Worm (Caenorhabditis elegans) whole organism, L4 larva: ENCODE results near the gene T16H12.2.
A peak's percentile ranks its signal among the peaks of the same experiment; 100 is the strongest.

Source experiments
- D1046.2 ChIP-seq: fragments of 200-800 bp; sonication (Bioruptor generic); IDR thresholded peaks from 2 replicates; pipeline ENCODE4 v1.3.6; 2022; ENCODE audit warnings: missing genetic modification characterization, missing compliant biosample characterization
- F10B5.3 ChIP-seq: sonication (generic microtip); optimal IDR thresholded peaks from 2 replicates; lab custom pipeline; 2016; ENCODE audit warnings: mild to moderate bottlenecking, missing genetic modification characterization, missing compliant biosample characterization
- F37D6.2 ChIP-seq: sonication (generic microtip); optimal IDR thresholded peaks from 2 replicates; lab custom pipeline; 2016; ENCODE audit warnings: mild to moderate bottlenecking, missing genetic modification characterization, missing compliant biosample characterization
- T20F7.1 ChIP-seq: fragments of 200-800 bp; sonication (Bioruptor generic); optimal IDR thresholded peaks from 2 replicates; lab custom pipeline; 2018; ENCODE audit warnings: mild to moderate bottlenecking, missing genetic modification characterization, missing compliant biosample characterization
- Y48G9A.11 ChIP-seq: fragments of 200-800 bp; sonication (Bioruptor generic); IDR thresholded peaks from 2 replicates; pipeline ENCODE4 v1.3.6; 2022; ENCODE audit warnings: missing genetic modification reagents, missing genetic modification characterization, missing compliant biosample characterization
- ZK337.2 ChIP-seq: fragments of 200-800 bp; sonication (Bioruptor generic); IDR thresholded peaks from 2 replicates; pipeline ENCODE4 v1.3.6; 2022; ENCODE audit warnings: missing genetic modification reagents, missing genetic modification characterization, missing compliant biosample characterization
- ZK546.5 ChIP-seq, 2 experiments: sonication (generic microtip); optimal IDR thresholded peaks; 2 replicates each; lab custom pipeline; 2017; ENCODE audit warnings: missing biosample characterization in 2 of 2, missing genetic modification characterization in 2 of 2
- aly-2 ChIP-seq: sonication (generic microtip); optimal IDR thresholded peaks from 2 replicates; lab custom pipeline; 2018; ENCODE audit warnings: missing biosample characterization, missing genetic modification characterization
- ceh-28 ChIP-seq: fragments of 150-350 bp; optimal IDR thresholded peaks from 2 replicates; lab custom pipeline; 2014; ENCODE audit warnings: missing biosample characterization, missing genetic modification reagents, missing genetic modification characterization
- ceh-44 ChIP-seq: fragments of 200-800 bp; sonication (Bioruptor generic); IDR thresholded peaks from 2 replicates; pipeline ENCODE4 v1.3.6; 2022; ENCODE audit warnings: missing genetic modification reagents, missing genetic modification characterization, missing compliant biosample characterization
- ceh-82 ChIP-seq: sonication (generic microtip); optimal IDR thresholded peaks from 2 replicates; lab custom pipeline; 2017; ENCODE audit warnings: missing biosample characterization, missing genetic modification characterization
- ctbp-1 ChIP-seq: fragments of 200-800 bp; sonication (Bioruptor generic); IDR thresholded peaks from 2 replicates; pipeline ENCODE4 v1.3.6; 2022; ENCODE audit warnings: missing genetic modification reagents, missing genetic modification characterization, missing compliant biosample characterization
- dmd-8 ChIP-seq: fragments of 200-800 bp; sonication (Bioruptor generic); IDR thresholded peaks from 2 replicates; pipeline ENCODE4 v1.3.6; 2022; ENCODE audit warnings: missing genetic modification characterization, missing compliant biosample characterization
- dpl-1 ChIP-seq: fragments of 150-350 bp; optimal IDR thresholded peaks from 2 replicates; lab custom pipeline; 2014; ENCODE audit warnings: missing biosample characterization, missing genetic modification reagents, missing genetic modification characterization
- duxl-1 ChIP-seq: sonication (generic microtip); optimal IDR thresholded peaks from 2 replicates; lab custom pipeline; 2016; ENCODE audit warnings: mild to moderate bottlenecking, missing genetic modification characterization, moderate library complexity, missing compliant biosample characterization; ENCODE audit not compliant: poor library complexity
- egl-27 ChIP-seq: sonication (generic microtip); optimal IDR thresholded peaks from 3 replicates; lab custom pipeline; 2017; ENCODE audit warnings: missing biosample characterization, missing genetic modification reagents, missing genetic modification characterization
- fkh-10 ChIP-seq: fragments of 150-350 bp; optimal IDR thresholded peaks from 2 replicates; lab custom pipeline; 2014; ENCODE audit warnings: missing biosample characterization, missing genetic modification reagents, missing genetic modification characterization
- fos-1 ChIP-seq: fragments of 150-350 bp; optimal IDR thresholded peaks from 2 replicates; lab custom pipeline; 2014; ENCODE audit warnings: missing biosample characterization, missing genetic modification characterization
- hif-1 ChIP-seq, 2 experiments: sonication (generic microtip); optimal IDR thresholded peaks; 2 replicates each; lab custom pipeline; 2016 to 2017; ENCODE audit warnings: missing compliant biosample characterization in 2 of 2, missing genetic modification characterization in 2 of 2, missing genetic modification reagents in 2 of 2, missing genotype in 2 of 2, mild to moderate bottlenecking in 1 of 2
- hlh-11 ChIP-seq: fragments of 200-800 bp; sonication (Bioruptor generic); optimal IDR thresholded peaks from 2 replicates; lab custom pipeline; 2018; ENCODE audit warnings: mild to moderate bottlenecking, missing genetic modification characterization, missing compliant biosample characterization
- hmg-1.1 ChIP-seq: fragments of 200-800 bp; sonication (Bioruptor generic); IDR thresholded peaks from 2 replicates; pipeline ENCODE4 v1.3.6; 2022; ENCODE audit warnings: missing genetic modification reagents, missing genetic modification characterization, missing compliant biosample characterization
- jun-1 ChIP-seq: fragments of 150-350 bp; optimal IDR thresholded peaks from 2 replicates; lab custom pipeline; 2014; ENCODE audit warnings: missing biosample characterization, missing genetic modification reagents, missing genetic modification characterization
- lim-7 ChIP-seq: fragments of 200-800 bp; sonication (Bioruptor generic); IDR thresholded peaks from 2 replicates; pipeline ENCODE4 v1.3.6; 2022; ENCODE audit warnings: missing genetic modification characterization, missing compliant biosample characterization
- lin-13 ChIP-seq: fragments of 150-350 bp; optimal IDR thresholded peaks from 2 replicates; lab custom pipeline; 2014; ENCODE audit warnings: missing biosample characterization, missing genetic modification reagents, missing genetic modification characterization
- lin-15B ChIP-seq: fragments of 150-350 bp; sonication (generic microtip); optimal IDR thresholded peaks from 3 replicates; lab custom pipeline; 2014; ENCODE audit warnings: missing biosample characterization, missing genetic modification characterization
- lin-38 ChIP-seq: fragments of 200-800 bp; sonication (Bioruptor generic); IDR thresholded peaks from 2 replicates; pipeline ENCODE4 v1.3.6; 2022; ENCODE audit warnings: missing genetic modification reagents, missing genetic modification characterization, missing compliant biosample characterization
- lin-39 ChIP-seq: fragments of 150-350 bp; optimal IDR thresholded peaks from 2 replicates; lab custom pipeline; 2014; ENCODE audit warnings: missing biosample characterization, missing genetic modification reagents, missing genetic modification characterization
- lsy-2 ChIP-seq, 2 experiments: fragments of 150-350 bp in 1 of 2; sonication (generic microtip) in 1 of 2; optimal IDR thresholded peaks; 2 replicates each; lab custom pipeline; 2014 to 2017; ENCODE audit warnings: missing biosample characterization in 2 of 2, missing genetic modification characterization in 2 of 2
- mdl-1 ChIP-seq, 2 experiments: fragments of 150-350 bp in 1 of 2; sonication (generic microtip) in 1 of 2; optimal IDR thresholded peaks; 2 replicates each; lab custom pipeline; 2014 to 2017; ENCODE audit warnings: missing biosample characterization in 2 of 2, missing genetic modification characterization in 2 of 2
- mep-1 ChIP-seq: fragments of 150-350 bp; sonication (generic microtip); optimal IDR thresholded peaks from 3 replicates; lab custom pipeline; 2014; ENCODE audit warnings: missing biosample characterization, missing genetic modification characterization
- mes-2 ChIP-seq: sonication (generic microtip); optimal IDR thresholded peaks from 2 replicates; lab custom pipeline; 2016; ENCODE audit warnings: missing genotype, mild to moderate bottlenecking, missing genetic modification characterization, missing compliant biosample characterization; ENCODE audit not compliant: poor library complexity, severe bottlenecking
- mxl-2 ChIP-seq: fragments of 200-800 bp; sonication (Bioruptor generic); conservative IDR thresholded peaks from 2 replicates; pipeline ENCODE4 v1.3.6; 2022; ENCODE audit warnings: missing genetic modification reagents, missing genetic modification characterization, missing compliant biosample characterization
- mxl-3 ChIP-seq: fragments of 200-800 bp; sonication (Bioruptor generic); optimal IDR thresholded peaks from 2 replicates; lab custom pipeline; 2018; ENCODE audit warnings: mild to moderate bottlenecking, missing genetic modification characterization, missing compliant biosample characterization
- nhr-102 ChIP-seq: sonication (generic microtip); optimal IDR thresholded peaks from 2 replicates; lab custom pipeline; 2016; ENCODE audit warnings: mild to moderate bottlenecking, missing genetic modification characterization, moderate library complexity, missing compliant biosample characterization
- nhr-11 ChIP-seq: fragments of 150-350 bp; optimal IDR thresholded peaks from 2 replicates; lab custom pipeline; 2014; ENCODE audit warnings: missing biosample characterization, missing genetic modification characterization
- nhr-111 ChIP-seq: fragments of 200-800 bp; sonication (Bioruptor generic); optimal IDR thresholded peaks from 2 replicates; lab custom pipeline; 2018; ENCODE audit warnings: mild to moderate bottlenecking, missing genetic modification characterization, missing compliant biosample characterization
- nhr-28 ChIP-seq: fragments of 150-350 bp; optimal IDR thresholded peaks from 2 replicates; lab custom pipeline; 2014; ENCODE audit warnings: missing biosample characterization, missing genetic modification characterization
- nhr-76 ChIP-seq: fragments of 150-350 bp; optimal IDR thresholded peaks from 2 replicates; lab custom pipeline; 2014; ENCODE audit warnings: missing biosample characterization, missing genetic modification characterization
- pha-4 ChIP-seq, 2 experiments: fragments of 150-350 bp in 1 of 2; fragments of 200-800 bp in 1 of 2; sonication (Bioruptor generic) in 1 of 2; IDR thresholded peaks in 1 of 2; optimal IDR thresholded peaks in 1 of 2; 2 replicates each; pipeline versions ENCODE4 v1.3.6 to Lab custom; 2014 to 2022; ENCODE audit warnings: missing genetic modification characterization in 2 of 2, missing genetic modification reagents in 2 of 2, missing biosample characterization in 1 of 2, missing compliant biosample characterization in 1 of 2
- rbr-2 ChIP-seq: sonication (generic microtip); optimal IDR thresholded peaks from 2 replicates; lab custom pipeline; 2016; ENCODE audit warnings: missing genotype, missing genetic modification characterization, missing compliant biosample characterization
- sdz-12 ChIP-seq: fragments of 200-800 bp; sonication (Bioruptor generic); optimal IDR thresholded peaks from 2 replicates; lab custom pipeline; 2018; ENCODE audit warnings: mild to moderate bottlenecking, missing genetic modification characterization, missing compliant biosample characterization
- snpc-1.2 ChIP-seq: fragments of 200-800 bp; sonication (Bioruptor generic); IDR thresholded peaks from 2 replicates; pipeline ENCODE4 v1.3.6; 2022; ENCODE audit warnings: missing genetic modification reagents, missing genetic modification characterization, missing compliant biosample characterization
- spr-3 ChIP-seq: fragments of 200-800 bp; sonication (Bioruptor generic); optimal IDR thresholded peaks from 2 replicates; lab custom pipeline; 2018; ENCODE audit warnings: mild to moderate bottlenecking, missing genetic modification characterization, missing compliant biosample characterization
- zfp-2 ChIP-seq: sonication (generic microtip); optimal IDR thresholded peaks from 2 replicates; lab custom pipeline; 2016; ENCODE audit warnings: mild to moderate bottlenecking, missing genetic modification characterization, missing compliant biosample characterization
- ztf-7 ChIP-seq: fragments of 150-350 bp; optimal IDR thresholded peaks from 2 replicates; lab custom pipeline; 2014; ENCODE audit warnings: missing biosample characterization, missing genetic modification characterization

Gene T16H12.2

DNA sequence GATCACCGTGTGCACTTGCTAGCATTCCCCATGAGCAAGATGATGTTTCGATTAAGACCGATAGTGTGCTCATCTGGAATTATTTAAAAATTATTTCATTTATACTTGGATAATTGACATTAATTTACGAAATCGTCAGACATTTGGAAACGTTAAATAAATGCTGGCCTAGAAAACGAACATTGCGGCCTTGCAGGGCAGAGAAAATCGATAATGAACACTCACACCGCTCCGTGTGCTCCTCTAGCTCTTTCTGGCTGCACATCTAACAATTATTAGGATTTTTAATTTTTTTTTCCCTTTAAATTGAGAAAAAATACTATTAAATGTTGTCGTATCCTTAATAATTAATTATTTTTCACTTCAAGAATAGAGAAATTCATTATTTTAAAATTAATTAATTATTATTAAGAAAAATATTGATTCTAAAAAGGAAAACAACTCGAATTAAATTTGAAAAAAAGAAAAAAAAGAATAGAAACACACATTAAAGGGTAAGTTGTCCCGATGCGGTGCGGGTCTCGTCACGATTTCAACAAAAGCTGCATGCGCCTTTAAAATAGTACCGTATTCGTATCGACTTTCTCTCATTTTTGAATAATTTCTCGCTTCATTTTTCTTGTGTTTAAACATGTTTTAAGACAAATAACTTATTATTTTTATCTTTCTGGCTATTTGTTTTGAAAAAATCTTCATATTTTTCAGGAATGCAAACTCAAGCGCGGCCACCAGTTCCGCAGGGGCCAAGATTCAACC lies 34.2 kb downstream of the T16H12.2 start, which contains the start of the genes gtf-2H3 and ham-3:
Gene gtf-2H3 (minus strand): TSS at position 73 of the 756 bp plus-strand sequence.
Gene ham-3 (plus strand): TSS at position 706 of the 756 bp plus-strand sequence.
- TF ChIP-seq mes-2 (tag; lab: Kevin White, UChicago) (peak; percentile 65), nhr-111 (GFP tag; lab: Kevin White, UChicago) (no peak), lsy-2 (tag; optimal IDR thresholded peaks at IDR 0.05; lab: Kevin White, UChicago) (peak in 1 of 2 experiments; percentile 25), lin-13 (GFP tag; lab: Kevin White, UChicago) (no peak), duxl-1 (no peak), ceh-28 (tag; lab: Kevin White, UChicago) (peak; percentile 65), lin-15B (tag; lab: Kevin White, UChicago) (no peak), ztf-7 (tag; lab: Kevin White, UChicago) (no peak), pha-4 (GFP tag; IDR thresholded peaks at IDR 0.05; lab: Robert Waterston, UW) (no peak), pha-4 (tag; optimal IDR thresholded peaks at IDR 0.05; lab: Kevin White, UChicago) (no peak), nhr-28 (tag; lab: Kevin White, UChicago) (no peak), snpc-1.2 (GFP tag; lab: Robert Waterston, UW) (no peak), sdz-12 (GFP tag; lab: Kevin White, UChicago) (no peak), ctbp-1 (GFP tag; lab: Robert Waterston, UW) (no peak)

- TF ChIP-seq F10B5.3 (no peak), mxl-3 (no peak), ZK337.2 (no peak), D1046.2 (GFP tag; lab: Robert Waterston, UW) (peak; percentile 21; the same call in 1 of the 2 replicates), rbr-2 (peak; percentile 65), lsy-2 (tag; optimal IDR thresholded peaks at IDR 0.05; lab: Kevin White, UChicago) (peak in 1 of 2 experiments; percentile 62), mep-1 (peak; percentile 39), nhr-28 (tag; lab: Kevin White, UChicago) (no peak), mdl-1 (tag; optimal IDR thresholded peaks at IDR 0.05; lab: Kevin White, UChicago) (no peak), hmg-1.1 (GFP tag; lab: Robert Waterston, UW) (peak; percentile 62; the same call in 1 of the 2 replicates), snpc-1.2 (GFP tag; lab: Robert Waterston, UW) (no peak), dpl-1 (peak; percentile 20), jun-1 (tag; lab: Kevin White, UChicago) (no peak), lin-38 (GFP tag; lab: Robert Waterston, UW) (peak; percentile 95), fos-1 (tag; lab: Kevin White, UChicago) (no peak), hlh-11 (tag; lab: Kevin White, UChicago) (peak; percentile 16), lin-13 (GFP tag; lab: Kevin White, UChicago) (peak; percentile 22), ceh-44 (GFP tag; lab: Robert Waterston, UW) (0 out of 2 replicates have a peak, but pooled peaks have one; percentile 23), ZK546.5 (tag; optimal IDR thresholded peaks at IDR 0.05; lab: Kevin White, UChicago) (no peak), fkh-10 (no peak), spr-3 (GFP tag; lab: Kevin White, UChicago) (no peak), nhr-11 (no peak), ctbp-1 (GFP tag; lab: Robert Waterston, UW) (peak; percentile 53), F37D6.2 (tag; lab: Kevin White, UChicago) (no peak), lin-39 (tag; lab: Kevin White, UChicago) (no peak), dmd-8 (GFP tag; lab: Robert Waterston, UW) (no peak), hif-1 (tag; optimal IDR thresholded peaks at IDR 0.05; lab: Kevin White, UChicago) (peak in 1 of 2 experiments; percentile 20), duxl-1 (no peak), nhr-102 (tag; lab: Kevin White, UChicago) (no peak), ceh-82 (tag; lab: Kevin White, UChicago) (no peak), egl-27 (no peak), lim-7 (GFP tag; lab: Robert Waterston, UW) (no peak), mxl-2 (GFP tag; lab: Robert Waterston, UW) (no peak), T20F7.1 (peak; percentile 24), aly-2 (tag; lab: Kevin White, UChicago) (no peak), zfp-2 (no peak), Y48G9A.11 (GFP tag; lab: Robert Waterston, UW) (peak; percentile 64), nhr-76 (tag; lab: Kevin White, UChicago) (no peak)
Observed at ce11 chrIII:10123586-10124233, 37.6 kb downstream of the T16H12.2 start, which contains the start of gene ttll-4. ttll-4 (plus strand) TSS chrIII:10124183.
